Worm (Caenorhabditis elegans) whole organism, L3 larva: ENCODE results near the gene ttr-8.

Experiments
- ama-1 ChIP-seq: fragments of 150-350 bp; optimal IDR thresholded peaks from 2 replicates; lab custom pipeline; 2018
- elt-1 ChIP-seq: fragments of 150-350 bp; optimal IDR thresholded peaks from 2 replicates; lab custom pipeline; 2014; ENCODE audit warnings: missing biosample characterization, missing genetic modification characterization
- nhr-11 ChIP-seq: fragments of 150-350 bp; optimal IDR thresholded peaks from 2 replicates; lab custom pipeline; 2014; ENCODE audit warnings: missing biosample characterization, missing genetic modification characterization
- nhr-23 ChIP-seq: fragments of 150-350 bp; optimal IDR thresholded peaks from 2 replicates; lab custom pipeline; 2014; ENCODE audit warnings: missing biosample characterization, missing genetic modification reagents, missing genetic modification characterization
- nhr-28 ChIP-seq: fragments of 150-350 bp; optimal IDR thresholded peaks from 2 replicates; lab custom pipeline; 2014; ENCODE audit warnings: missing biosample characterization, missing genetic modification characterization
- nhr-76 ChIP-seq: fragments of 150-350 bp; sonication (generic microtip); optimal IDR thresholded peaks from 5 replicates; lab custom pipeline; 2014; ENCODE audit warnings: missing biosample characterization, missing genetic modification characterization
- nhr-77 ChIP-seq: fragments of 150-350 bp; optimal IDR thresholded peaks from 2 replicates; lab custom pipeline; 2014; ENCODE audit warnings: missing biosample characterization, missing genetic modification characterization
- sea-2 ChIP-seq: fragments of 150-350 bp; sonication (generic microtip); optimal IDR thresholded peaks from 4 replicates; lab custom pipeline; 2014; ENCODE audit warnings: missing biosample characterization, missing genetic modification reagents, missing genetic modification characterization
- unc-62 ChIP-seq: fragments of 150-350 bp; sonication (generic microtip); optimal IDR thresholded peaks from 4 replicates; lab custom pipeline; 2014; ENCODE audit warnings: missing biosample characterization, missing genetic modification reagents, missing genetic modification characterization
- ztf-4 ChIP-seq: fragments of 150-350 bp; optimal IDR thresholded peaks from 2 replicates; lab custom pipeline; 2014; ENCODE audit warnings: missing biosample characterization, missing genetic modification characterization

DNA sequence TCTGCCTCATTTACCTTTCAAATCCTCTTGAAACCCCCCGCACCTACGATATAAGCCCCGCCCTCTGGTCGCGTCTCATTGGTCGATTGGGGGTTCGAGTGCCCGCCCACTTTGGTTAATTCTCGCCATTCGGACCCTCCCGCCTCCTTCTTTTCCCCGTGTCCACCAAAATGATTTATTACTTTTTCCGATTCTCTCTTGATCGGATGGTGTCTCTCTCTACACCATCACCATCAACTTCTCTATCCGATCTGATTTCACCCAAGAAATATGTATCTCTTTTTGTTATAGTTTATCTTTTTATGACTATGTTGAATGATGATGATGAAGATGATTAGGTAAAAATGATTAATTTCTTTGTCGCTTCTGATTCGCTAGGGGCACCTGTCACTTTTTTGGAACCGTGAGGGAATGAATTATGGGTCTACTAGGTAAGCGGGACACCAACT lies 10.4 kb downstream of the ttr-8 start:
- no peak for TF ChIP-seq nhr-76
- TF ChIP-seq ztf-4 (tag; lab: Kevin White, UChicago): no peak
- TF ChIP-seq sea-2: no peak
- no peak for TF ChIP-seq nhr-11
- TF ChIP-seq elt-1 (tag; lab: Kevin White, UChicago): peak; percentile 75
- no peak for TF ChIP-seq nhr-23
- no peak for TF ChIP-seq ama-1
- peak; percentile 60 for TF ChIP-seq unc-62 (GFP tag; lab: Kevin White, UChicago)
- TF ChIP-seq nhr-77: no peak
- TF ChIP-seq nhr-28: no peak
